Fruit fly (Drosophila melanogaster) whole organism, wandering third instar larva: ENCODE measurements around the gene kipf.

ENCODE experiments used
- Abd-B ChIP-seq: fragments of >200 bp; optimal IDR thresholded peaks from 2 replicates; lab custom pipeline; 2017; ENCODE audit warnings: missing biosample characterization, missing genetic modification characterization
- CG32264 ChIP-seq: fragments of 200-800 bp; sonication (Bioruptor generic); optimal IDR thresholded peaks from 2 replicates; lab custom pipeline; 2016; ENCODE audit warnings: missing biosample characterization, missing genetic modification characterization
- CG9705 ChIP-seq: fragments of 200-800 bp; sonication (Bioruptor generic); optimal IDR thresholded peaks from 2 replicates; lab custom pipeline; 2018; ENCODE audit warnings: missing biosample characterization, mild to moderate bottlenecking, missing genetic modification characterization
- CrebA ChIP-seq: fragments of 200-800 bp; sonication (Bioruptor generic); optimal IDR thresholded peaks from 2 replicates; lab custom pipeline; 2016; ENCODE audit warnings: missing biosample characterization, mild to moderate bottlenecking, missing genetic modification characterization, borderline replicate concordance
- Dfd ChIP-seq: fragments of >200 bp; optimal IDR thresholded peaks from 2 replicates; lab custom pipeline; 2017; ENCODE audit warnings: missing biosample characterization, missing genetic modification characterization
- Dif ChIP-seq: fragments of 200-275, 200-300 bp; sonication (Bioruptor generic); optimal IDR thresholded peaks from 2 replicates; lab custom pipeline; 2018; ENCODE audit warnings: missing biosample characterization, missing genetic modification characterization; ENCODE audit not compliant: partially characterized antibody
- GATAd ChIP-seq: sonication (Bioruptor generic); optimal IDR thresholded peaks from 2 replicates; lab custom pipeline; 2016; ENCODE audit warnings: missing biosample characterization, missing genetic modification characterization
- HLH106 ChIP-seq: fragments of 200-800 bp; optimal IDR thresholded peaks from 3 replicates; lab custom pipeline; 2019; ENCODE audit warnings: missing biosample characterization, mild to moderate bottlenecking, missing genetic modification characterization, moderate library complexity
- Hnf4 ChIP-seq: fragments of 200-800 bp; sonication (Bioruptor generic); optimal IDR thresholded peaks from 2 replicates; lab custom pipeline; 2016; ENCODE audit warnings: missing biosample characterization, mild to moderate bottlenecking, missing genetic modification characterization
- Hr78 ChIP-seq: fragments of >200 bp; optimal IDR thresholded peaks from 2 replicates; lab custom pipeline; 2017; ENCODE audit warnings: missing biosample characterization, missing genetic modification characterization
- Hr83 ChIP-seq: fragments of 200-300 bp; sonication (Bioruptor generic); optimal IDR thresholded peaks from 2 replicates; lab custom pipeline; 2016; ENCODE audit warnings: missing biosample characterization, mild to moderate bottlenecking, missing genetic modification characterization, moderate library complexity; ENCODE audit not compliant: poor library complexity, severe bottlenecking
- Jra ChIP-seq: sonication (Bioruptor generic); optimal IDR thresholded peaks from 2 replicates; lab custom pipeline; 2016; ENCODE audit warnings: missing biosample characterization, missing genetic modification characterization
- Mio ChIP-seq: sonication (Bioruptor generic); optimal IDR thresholded peaks from 2 replicates; lab custom pipeline; 2016; ENCODE audit warnings: missing biosample characterization, missing genetic modification characterization
- Myc ChIP-seq: fragments of >200 bp; optimal IDR thresholded peaks from 2 replicates; lab custom pipeline; 2017
- N ChIP-seq: fragments of >200 bp; optimal IDR thresholded peaks from 2 replicates; lab custom pipeline; 2018; ENCODE audit warnings: missing biosample characterization, missing external identifiers, missing genetic modification characterization
- OdsH ChIP-seq: fragments of 200-800 bp; sonication (Bioruptor generic); optimal IDR thresholded peaks from 2 replicates; lab custom pipeline; 2016; ENCODE audit warnings: missing biosample characterization, mild to moderate bottlenecking, missing genetic modification characterization
- Rel ChIP-seq, 2 experiments: fragments of 200-800 bp; sonication (Bioruptor generic) in 1 of 2; optimal IDR thresholded peaks; 2 replicates in 1 of 2; 3 replicates in 1 of 2; lab custom pipeline; 2016 to 2019; ENCODE audit warnings: mild to moderate bottlenecking in 2 of 2, missing biosample characterization in 2 of 2, missing genetic modification characterization in 2 of 2, moderate library complexity in 1 of 2
- Sp1 ChIP-seq: fragments of 200-800 bp; sonication (Bioruptor generic); optimal IDR thresholded peaks from 3 replicates; lab custom pipeline; 2019; ENCODE audit warnings: missing biosample characterization, mild to moderate bottlenecking, missing genetic modification characterization, moderate library complexity
- Vsx2 ChIP-seq: fragments of 200-300, 225-300 bp; sonication (Bioruptor generic); optimal IDR thresholded peaks from 2 replicates; lab custom pipeline; 2018; ENCODE audit warnings: missing biosample characterization, missing genetic modification characterization; ENCODE audit not compliant: partially characterized antibody
- br ChIP-seq: fragments of 200-800 bp; sonication (Bioruptor generic); optimal IDR thresholded peaks from 2 replicates; lab custom pipeline; 2016; ENCODE audit warnings: missing biosample characterization, missing genetic modification characterization
- brk ChIP-seq: fragments of 200-800 bp; sonication (Bioruptor generic); optimal IDR thresholded peaks from 2 replicates; lab custom pipeline; 2016; ENCODE audit warnings: missing biosample characterization, mild to moderate bottlenecking, missing genetic modification characterization
- dl ChIP-seq, 2 experiments: fragments of 175-275, 200-275 bp in 1 of 2; fragments of 200-275 bp in 1 of 2; sonication (Bioruptor generic); optimal IDR thresholded peaks; lab custom pipeline; 2018; ENCODE audit warnings: mild to moderate bottlenecking in 2 of 2, missing biosample characterization in 2 of 2, missing genetic modification characterization in 2 of 2, moderate library complexity in 2 of 2; ENCODE audit not compliant: partially characterized antibody in 2 of 2, insufficient read depth in 1 of 2
- dmrt93B ChIP-seq: fragments of 200-800 bp; sonication (Bioruptor generic); optimal IDR thresholded peaks from 2 replicates; lab custom pipeline; 2018; ENCODE audit warnings: missing biosample characterization, mild to moderate bottlenecking, missing genetic modification characterization
- dsf ChIP-seq: sonication (Bioruptor generic); optimal IDR thresholded peaks from 2 replicates; lab custom pipeline; 2016; ENCODE audit warnings: missing biosample characterization, missing genetic modification characterization, borderline replicate concordance
- ey ChIP-seq: fragments of 200-800 bp; sonication (Bioruptor generic); optimal IDR thresholded peaks from 2 replicates; lab custom pipeline; 2016; ENCODE audit warnings: missing biosample characterization, missing genetic modification characterization
- foxo ChIP-seq, 2 experiments: fragments of 200-800 bp; sonication (Bioruptor generic); optimal IDR thresholded peaks; 2 replicates in 1 of 2; 3 replicates in 1 of 2; lab custom pipeline; 2016 to 2017; ENCODE audit warnings: missing biosample characterization in 2 of 2, missing genetic modification characterization in 2 of 2
- fru ChIP-seq: fragments of 200-800 bp; sonication (Bioruptor generic); optimal IDR thresholded peaks from 3 replicates; lab custom pipeline; 2016; ENCODE audit warnings: missing biosample characterization, mild to moderate bottlenecking, missing genetic modification characterization
- h ChIP-seq: fragments of 200-800 bp; sonication (Bioruptor generic); optimal IDR thresholded peaks from 3 replicates; lab custom pipeline; 2016; ENCODE audit warnings: missing biosample characterization, mild to moderate bottlenecking, missing genetic modification characterization
- jim ChIP-seq: fragments of 175-275, 200-325 bp; sonication (Bioruptor generic); optimal IDR thresholded peaks from 2 replicates; lab custom pipeline; 2016; ENCODE audit warnings: missing biosample characterization, mild to moderate bottlenecking, missing genetic modification characterization
- lola ChIP-seq: fragments of >200 bp; optimal IDR thresholded peaks from 2 replicates; lab custom pipeline; 2017; ENCODE audit warnings: missing biosample characterization, missing genetic modification characterization
- pan ChIP-seq: fragments of >200 bp; optimal IDR thresholded peaks from 2 replicates; lab custom pipeline; 2017
- psq ChIP-seq: fragments of 200-800 bp; sonication (Bioruptor generic); optimal IDR thresholded peaks from 3 replicates; lab custom pipeline; 2017; ENCODE audit warnings: missing biosample characterization, mild to moderate bottlenecking, missing genetic modification characterization, moderate library complexity
- rgr ChIP-seq: fragments of 200-800 bp; sonication (Bioruptor generic); optimal IDR thresholded peaks from 3 replicates; lab custom pipeline; 2016; ENCODE audit warnings: missing biosample characterization, mild to moderate bottlenecking, missing genetic modification characterization
- sv ChIP-seq: fragments of 200-800 bp; sonication (Bioruptor generic); optimal IDR thresholded peaks from 3 replicates; lab custom pipeline; 2016; ENCODE audit warnings: missing biosample characterization, missing genetic modification characterization
- tai ChIP-seq: sonication (Bioruptor generic); optimal IDR thresholded peaks from 2 replicates; lab custom pipeline; 2016; ENCODE audit warnings: missing biosample characterization, missing genetic modification characterization
- usp ChIP-seq: fragments of >200 bp; optimal IDR thresholded peaks from 2 replicates; lab custom pipeline; 2017; ENCODE audit warnings: missing biosample characterization, missing genetic modification characterization
- woc ChIP-seq: sonication (Bioruptor generic); optimal IDR thresholded peaks from 2 replicates; lab custom pipeline; 2016; ENCODE audit warnings: missing biosample characterization, mild to moderate bottlenecking, missing genetic modification characterization

kipf gene

DNA sequence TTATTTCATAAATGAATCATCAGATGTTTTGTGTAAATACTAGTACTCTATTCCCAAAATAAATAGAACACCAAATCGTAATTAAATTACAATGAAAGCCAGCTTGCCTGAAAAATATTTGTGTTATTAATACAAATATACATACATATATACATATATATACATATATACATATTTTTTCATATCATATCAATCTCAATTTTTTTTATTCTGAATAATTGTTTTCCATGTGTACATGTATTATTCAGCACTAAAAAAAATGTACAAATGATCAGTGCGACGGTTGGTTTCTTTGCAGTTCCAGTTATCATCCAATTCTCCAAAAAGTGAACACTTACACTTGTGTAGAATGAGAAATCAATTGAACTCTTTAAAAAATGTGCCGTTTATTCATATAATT is at the start of gene kipf:
kipf (plus strand) TSS at position 301 of the 400 bp plus-strand sequence.
- TF ChIP-seq Sp1 = no peak
- no peak for TF ChIP-seq Dfd (GFP tag; lab: Kevin White, UChicago)
- no peak for TF ChIP-seq Hnf4 (GFP tag; lab: Kevin White, UChicago)
- TF ChIP-seq jim (GFP tag; lab: Kevin White, UChicago) = no peak
- no peak for TF ChIP-seq rgr (GFP tag; lab: Kevin White, UChicago)
- TF ChIP-seq Mio = no peak

DNA sequence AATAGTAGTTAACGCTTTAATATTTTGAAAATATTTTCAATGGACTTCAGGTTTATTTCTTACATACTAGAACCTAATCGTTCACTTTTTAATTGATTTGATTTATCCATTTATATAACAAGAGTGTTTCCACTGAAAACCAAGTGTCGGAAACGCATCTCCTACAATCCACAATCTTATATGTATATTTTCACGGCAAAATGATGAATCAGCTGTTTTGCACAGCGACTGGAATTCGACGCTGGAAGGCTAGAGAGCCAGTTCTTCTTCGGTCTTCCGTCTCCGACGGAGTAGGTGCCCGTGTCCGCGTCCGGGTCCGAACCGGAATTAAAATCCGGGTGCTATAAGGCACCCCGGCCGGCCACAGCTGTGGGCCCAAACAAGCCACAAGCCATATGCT is 29.2 kb upstream of the kipf start:
- TF ChIP-seq foxo (GFP tag; optimal IDR thresholded peaks at IDR 0.05; lab: Kevin White, UChicago) (no peak), OdsH (GFP tag; lab: Kevin White, UChicago) (no peak), Rel (GFP tag; optimal IDR thresholded peaks at IDR 0.05; lab: Kevin White, UChicago) (no peak), Rel (tag; optimal IDR thresholded peaks at IDR 0.05; lab: Kevin White, UChicago) (no peak), rgr (GFP tag; lab: Kevin White, UChicago) (no peak), sv (GFP tag; lab: Kevin White, UChicago) (no peak), dsf (GFP tag; lab: Kevin White, UChicago) (no peak), CG32264 (GFP tag; lab: Kevin White, UChicago) (no peak), Jra (no peak)

DNA sequence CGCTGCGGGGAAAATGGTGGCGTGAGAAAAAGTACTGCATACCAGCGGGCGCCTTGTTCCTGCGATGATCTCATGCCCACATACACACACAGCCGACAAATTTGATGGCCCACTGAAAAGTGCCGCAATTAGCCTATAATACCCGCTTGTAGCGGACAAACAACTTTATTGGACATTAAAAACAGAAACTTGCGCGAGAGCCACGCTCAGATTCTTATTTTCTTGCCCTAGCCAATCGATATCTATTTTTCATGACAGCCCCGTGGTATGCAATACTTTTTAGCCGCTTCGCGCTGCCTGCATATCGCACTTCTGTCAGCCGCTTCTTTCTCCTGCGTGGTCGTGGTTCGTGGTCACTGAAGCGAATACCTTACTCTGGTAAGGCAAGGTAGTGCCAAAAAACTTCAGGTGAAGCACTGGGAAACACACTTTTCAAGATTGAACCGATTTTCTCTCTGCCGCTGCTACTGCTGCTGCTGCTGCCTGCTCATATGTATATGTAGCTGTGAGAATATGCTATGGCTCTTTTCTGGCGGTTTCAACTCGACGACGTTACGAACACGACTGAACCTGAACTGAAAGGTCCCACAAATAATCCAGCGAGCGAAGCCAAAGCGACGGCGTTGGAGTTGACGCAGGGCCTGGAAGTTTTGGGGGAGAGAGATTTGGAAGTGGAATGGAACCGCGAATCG is 27.3 kb upstream of the kipf start, which contains the start of gene CG17816:
CG17816 (minus strand) TSS at position 567 of the 692 bp plus-strand sequence.
- TF ChIP-seq CG32264 (GFP tag; lab: Kevin White, UChicago) (no peak), CG9705 (GFP tag; lab: Kevin White, UChicago) (no peak), Abd-B (GFP tag; lab: Kevin White, UChicago) (peak; percentile 66), Rel (GFP tag; optimal IDR thresholded peaks at IDR 0.05; lab: Kevin White, UChicago) (no peak), Rel (tag; optimal IDR thresholded peaks at IDR 0.05; lab: Kevin White, UChicago) (peak; percentile 45), Hr83 (GFP tag; lab: Kevin White, UChicago) (no peak), dl (GFP tag; optimal IDR thresholded peaks at IDR 0.05; lab: Kevin White, UChicago; ENCODE audit: insufficient read depth in 1 of 2, partially characterized antibody in 2 of 2) (peak in 1 of 2 experiments; percentile 15), woc (GFP tag; lab: Kevin White, UChicago) (no peak), Dif (GFP tag; lab: Kevin White, UChicago) (peak; percentile 73), Dfd (GFP tag; lab: Kevin White, UChicago) (peak; percentile 29), Myc (peak; percentile 78), h (GFP tag; lab: Kevin White, UChicago) (no peak)

DNA sequence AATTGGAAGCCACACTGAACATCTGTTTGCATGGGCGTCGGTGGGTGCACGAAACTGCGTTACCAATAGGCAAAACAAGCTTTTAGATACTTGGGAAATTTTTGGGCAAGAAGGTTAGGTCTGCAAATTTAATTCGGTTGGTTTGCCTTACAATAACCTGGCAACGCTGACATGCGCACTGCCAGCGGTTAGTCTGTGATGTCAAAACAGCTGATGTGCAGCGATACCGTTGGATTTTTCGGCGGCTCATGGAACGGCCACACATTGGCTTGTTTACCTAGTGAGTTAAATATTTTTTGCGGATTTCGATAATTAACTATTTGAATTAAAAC is 26.8 kb upstream of the kipf start, which contains the start of gene ArgRS-m:
ArgRS-m (plus strand) TSS at position 187 of the 332 bp plus-strand sequence.
- TF ChIP-seq brk (GFP tag; lab: Kevin White, UChicago) = peak; percentile 54
- peak; percentile 54 for TF ChIP-seq br (GFP tag; lab: Kevin White, UChicago)
- TF ChIP-seq psq (GFP tag; lab: Kevin White, UChicago) = peak; percentile 70
- TF ChIP-seq lola (GFP tag; lab: Kevin White, UChicago) = no peak
- peak; percentile 76 for TF ChIP-seq Jra
- peak; percentile 0 for TF ChIP-seq dsf (GFP tag; lab: Kevin White, UChicago)
- TF ChIP-seq Vsx2 = no peak
- no peak for TF ChIP-seq jim (GFP tag; lab: Kevin White, UChicago)
- peak; percentile 31 for TF ChIP-seq CG32264 (GFP tag; lab: Kevin White, UChicago)
- TF ChIP-seq dl (GFP tag; optimal IDR thresholded peaks at IDR 0.05; lab: Kevin White, UChicago; ENCODE audit: insufficient read depth in 1 of 2, partially characterized antibody in 2 of 2) = no peak
- no peak for TF ChIP-seq Hr78 (GFP tag; lab: Kevin White, UChicago)
- TF ChIP-seq h (GFP tag; lab: Kevin White, UChicago) = peak; percentile 61
- peak; percentile 12 for TF ChIP-seq Mio
- TF ChIP-seq CrebA (GFP tag; lab: Kevin White, UChicago) = no peak
- TF ChIP-seq Rel (GFP tag; optimal IDR thresholded peaks at IDR 0.05; lab: Kevin White, UChicago) = no peak
- no peak for TF ChIP-seq Rel (tag; optimal IDR thresholded peaks at IDR 0.05; lab: Kevin White, UChicago)
- TF ChIP-seq CG9705 (GFP tag; lab: Kevin White, UChicago) = peak; percentile 13
- TF ChIP-seq Hnf4 (GFP tag; lab: Kevin White, UChicago) = peak; percentile 52
- TF ChIP-seq usp (GFP tag; lab: Kevin White, UChicago) = no peak
- TF ChIP-seq Dif (GFP tag; lab: Kevin White, UChicago) = no peak
- no peak for TF ChIP-seq N (GFP tag; lab: Kevin White, UChicago)
- TF ChIP-seq pan = no peak
- peak; percentile 70 for TF ChIP-seq OdsH (GFP tag; lab: Kevin White, UChicago)
- TF ChIP-seq tai = peak; percentile 90
- peak; percentile 14 for TF ChIP-seq woc (GFP tag; lab: Kevin White, UChicago)
- TF ChIP-seq rgr (GFP tag; lab: Kevin White, UChicago) = peak; percentile 78
- TF ChIP-seq Sp1 = peak; percentile 49
- peak; percentile 55 for TF ChIP-seq HLH106 (tag; lab: Kevin White, UChicago)
- peak; percentile 66 for TF ChIP-seq fru (GFP tag; lab: Kevin White, UChicago)
- no peak for TF ChIP-seq dmrt93B (GFP tag; lab: Kevin White, UChicago)
- peak; percentile 79 for TF ChIP-seq ey (GFP tag; lab: Kevin White, UChicago)
- TF ChIP-seq Dfd (GFP tag; lab: Kevin White, UChicago) = no peak
- peak; percentile 49 for TF ChIP-seq Hr83 (GFP tag; lab: Kevin White, UChicago)
- TF ChIP-seq foxo (GFP tag; optimal IDR thresholded peaks at IDR 0.05; lab: Kevin White, UChicago) = peak in 1 of 2 experiments; percentile 75
- TF ChIP-seq Abd-B (GFP tag; lab: Kevin White, UChicago) = no peak
- TF ChIP-seq Myc = no peak
- peak; percentile 34 for TF ChIP-seq GATAd (GFP tag; lab: Kevin White, UChicago)
- peak; percentile 24 for TF ChIP-seq sv (GFP tag; lab: Kevin White, UChicago)
